Fruit fly (Drosophila melanogaster) S2 (cell line): ENCODE measurements around the gene Ir67b.

ENCODE experiments used
- CG8478 ChIP-seq: fragments of >200 bp; optimal IDR thresholded peaks from 2 replicates; lab custom pipeline; 2018
- CTCF ChIP-seq, 2 experiments: fragments of >200 bp; optimal IDR thresholded peaks; 2 replicates each; lab custom pipeline; 2018

Ir67b gene

dm6 chr3L:10386180-10386579 is 45.6 kb downstream of the Ir67b start:
- TF ChIP-seq CTCF (optimal IDR thresholded peaks at IDR 0.05; lab: Kevin White, UChicago), result no peak
- no peak for TF ChIP-seq CG8478 (lab: Kevin White, UChicago)

dm6 chr3L:10384727-10385459 is 46.9 kb downstream of the Ir67b start:
- TF ChIP-seq CG8478 (lab: Kevin White, UChicago), result no peak
- no peak for TF ChIP-seq CTCF (optimal IDR thresholded peaks at IDR 0.05; lab: Kevin White, UChicago)

- TF ChIP-seq CTCF (optimal IDR thresholded peaks at IDR 0.05; lab: Kevin White, UChicago) (no peak), CG8478 (lab: Kevin White, UChicago) (no peak)
These were observed 48.9 kb downstream of the Ir67b start for dm6 chr3L:10382882-10383281.

dm6 chr3L:10381857-10382256 is 49.9 kb downstream of the Ir67b start:
- TF ChIP-seq CTCF (optimal IDR thresholded peaks at IDR 0.05; lab: Kevin White, UChicago) (no peak), CG8478 (lab: Kevin White, UChicago) (no peak)

- TF ChIP-seq CG8478 (lab: Kevin White, UChicago) (no peak), CTCF (optimal IDR thresholded peaks at IDR 0.05; lab: Kevin White, UChicago) (no peak)
These were observed 50.5 kb downstream of the Ir67b start for dm6 chr3L:10381275-10381674.
